Worm (Caenorhabditis elegans) whole organism, young adult: ENCODE results near the gene B0348.1.

Experiments
- ama-1 ChIP-seq, 3 experiments: fragments of 150-350 bp in 1 of 3; sonication (generic microtip) in 2 of 3; optimal IDR thresholded peaks; 2 replicates each; lab custom pipeline; 2014 to 2018; ENCODE audit warnings: missing biosample characterization in 2 of 3, missing genetic modification characterization in 2 of 3, missing genetic modification reagents in 2 of 3
- bed-2 ChIP-seq: fragments of 200-800 bp; sonication (Bioruptor generic); IDR thresholded peaks from 2 replicates; pipeline ENCODE4 v1.3.6; 2022; ENCODE audit warnings: missing genetic modification reagents, missing genetic modification characterization, missing compliant biosample characterization
- ceh-58 ChIP-seq: fragments of 200-800 bp; sonication (Bioruptor generic); IDR thresholded peaks from 2 replicates; pipeline ENCODE4 v1.3.6; 2022; ENCODE audit warnings: missing genetic modification characterization, missing compliant biosample characterization
- egrh-3 ChIP-seq: fragments of 200-800 bp; sonication (Bioruptor generic); IDR thresholded peaks from 2 replicates; pipeline ENCODE4 v1.3.6; 2022; ENCODE audit warnings: missing genetic modification reagents, missing genetic modification characterization, missing compliant biosample characterization
- ets-4 ChIP-seq: fragments of 200-800 bp; sonication (Bioruptor generic); optimal IDR thresholded peaks from 2 replicates; lab custom pipeline; 2018; ENCODE audit warnings: mild to moderate bottlenecking, missing genetic modification characterization, missing compliant biosample characterization
- lsl-1 ChIP-seq: fragments of 200-800 bp; sonication (Bioruptor generic); optimal IDR thresholded peaks from 2 replicates; lab custom pipeline; 2018; ENCODE audit warnings: mild to moderate bottlenecking, missing genetic modification characterization, moderate library complexity, missing compliant biosample characterization
- pbrm-1 ChIP-seq: fragments of 200-800 bp; sonication (Bioruptor generic); IDR thresholded peaks from 2 replicates; pipeline ENCODE4 v1.3.6; 2022; ENCODE audit warnings: missing genetic modification reagents, missing genetic modification characterization, missing compliant biosample characterization
- rpc-1 ChIP-seq, 2 experiments: fragments of 150-350 bp in 1 of 2; sonication (generic microtip) in 1 of 2; optimal IDR thresholded peaks; 2 replicates each; lab custom pipeline; 2014 to 2018; ENCODE audit warnings: missing biosample characterization in 1 of 2, missing genetic modification characterization in 1 of 2, missing genetic modification reagents in 1 of 2, missing genotype in 1 of 2

DNA sequence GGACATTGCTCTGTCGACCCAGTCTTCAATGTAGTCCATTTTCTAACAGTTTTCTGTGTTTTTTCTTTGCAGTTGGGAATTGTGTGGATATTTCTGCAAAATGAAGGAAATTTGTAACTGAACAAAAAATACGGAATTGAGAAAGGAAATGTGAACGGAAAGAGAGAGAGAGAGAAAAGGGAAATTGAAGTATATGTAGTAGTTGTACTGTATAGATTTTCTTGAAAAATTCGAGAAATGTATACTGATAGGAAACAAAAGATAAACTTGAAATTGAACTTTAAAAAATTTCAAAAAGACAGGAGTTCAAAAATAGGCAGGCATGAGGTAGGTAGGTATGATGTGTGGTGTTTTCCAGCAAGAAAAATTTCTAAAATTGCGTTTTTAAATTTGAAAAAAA is 35.0 kb downstream of the B0348.1 start, which contains the start of gene daam-1:
- TF ChIP-seq ama-1 (optimal IDR thresholded peaks at IDR 0.05; lab: Kevin White, UChicago) = no peak
- TF ChIP-seq ama-1 (GFP tag; optimal IDR thresholded peaks at IDR 0.05; lab: Kevin White, UChicago) = no peak
- no peak for TF ChIP-seq bed-2 (GFP tag; lab: Robert Waterston, UW)
- no peak for TF ChIP-seq pbrm-1
- no peak for TF ChIP-seq ets-4 (GFP tag; lab: Kevin White, UChicago)
- no peak for TF ChIP-seq egrh-3 (GFP tag; lab: Robert Waterston, UW)
- TF ChIP-seq ceh-58 (GFP tag; lab: Robert Waterston, UW) = no peak
- no peak for TF ChIP-seq lsl-1
- TF ChIP-seq rpc-1 (optimal IDR thresholded peaks at IDR 0.05; lab: Kevin White, UChicago) = no peak
- no peak for TF ChIP-seq rpc-1 (tag; optimal IDR thresholded peaks at IDR 0.05; lab: Kevin White, UChicago)
